Fruit fly (Drosophila melanogaster): ENCODE results near the gene CG5421.

CG5421 gene

dm6 chr2L:12464065-12464464, 16.1 kb upstream of the CG5421 start (continued):
- no peak for TF ChIP-seq lola (GFP tag; optimal IDR thresholded peaks at IDR 0.05)
- no peak for TF ChIP-seq repo (GFP tag; optimal IDR thresholded peaks at IDR 0.05)
- peak in 1 of 2 experiments; percentile 4 for TF ChIP-seq Hr78 (GFP tag; optimal IDR thresholded peaks at IDR 0.05)
- TF ChIP-seq mirr (GFP tag; optimal IDR thresholded peaks at IDR 0.05), result peak; percentile 55
- TF ChIP-seq Nf-YB (GFP tag; optimal IDR thresholded peaks at IDR 0.05), result no peak
- TF ChIP-seq tx (GFP tag; optimal IDR thresholded peaks at IDR 0.05), result no peak
- TF ChIP-seq Atf-2 (GFP tag; optimal IDR thresholded peaks at IDR 0.05), result no peak
- TF ChIP-seq CG18011 (GFP tag; optimal IDR thresholded peaks at IDR 0.05), result no peak
- TF ChIP-seq nau (GFP tag; optimal IDR thresholded peaks at IDR 0.05), result no peak
- TF ChIP-seq abd-A (tag; optimal IDR thresholded peaks at IDR 0.05), result no peak
- no peak for TF ChIP-seq CG11695 (GFP tag; IDR thresholded peaks at IDR 0.05)
- TF ChIP-seq sisA (GFP tag; IDR thresholded peaks at IDR 0.05), result no peak
- TF ChIP-seq peb (GFP tag; IDR thresholded peaks at IDR 0.05), result no peak
- no peak for TF ChIP-seq CG10565 (GFP tag; optimal IDR thresholded peaks at IDR 0.05)
- no peak for TF ChIP-seq bowl (GFP tag; IDR thresholded peaks at IDR 0.05)
- no peak for TF ChIP-seq phol (tag; optimal IDR thresholded peaks at IDR 0.05)
- no peak for TF ChIP-seq HmgD (GFP tag; optimal IDR thresholded peaks at IDR 0.05)
- TF ChIP-seq CG4617 (GFP tag; optimal IDR thresholded peaks at IDR 0.05; ENCODE audit: borderline replicate concordance), result no peak
- TF ChIP-seq Nf-YA (GFP tag; IDR thresholded peaks at IDR 0.05), result no peak
- TF ChIP-seq unc-4 (GFP tag; IDR thresholded peaks at IDR 0.05; ENCODE audit: partially characterized antibody), result no peak
- peak; percentile 13 for TF ChIP-seq CG18599 (GFP tag; optimal IDR thresholded peaks at IDR 0.05)
- no peak for TF ChIP-seq CG8089 (GFP tag; optimal IDR thresholded peaks at IDR 0.05)
- TF ChIP-seq CHES-1-like (GFP tag; optimal IDR thresholded peaks at IDR 0.05), result no peak
- TF ChIP-seq stwl (tag; optimal IDR thresholded peaks at IDR 0.05), result no peak
- TF ChIP-seq Bdp1 (GFP tag; optimal IDR thresholded peaks at IDR 0.05), result no peak
- TF ChIP-seq Lpt (GFP tag; optimal IDR thresholded peaks at IDR 0.05), result no peak
- TF ChIP-seq CG11093 (GFP tag; IDR thresholded peaks at IDR 0.05), result no peak
- TF ChIP-seq CG7839 (tag; optimal IDR thresholded peaks at IDR 0.05), result no peak
- TF ChIP-seq nerfin-1 (tag; optimal IDR thresholded peaks at IDR 0.05), result no peak
- no peak for TF ChIP-seq CG6689 (GFP tag; IDR thresholded peaks at IDR 0.05)
- TF ChIP-seq Aef1 (GFP tag; IDR thresholded peaks at IDR 0.05), result no peak
- no peak for TF ChIP-seq Awh (GFP tag; IDR thresholded peaks at IDR 0.05)
- no peak for TF ChIP-seq nmo (GFP tag; optimal IDR thresholded peaks at IDR 0.05)
- TF ChIP-seq YL-1 (GFP tag; optimal IDR thresholded peaks at IDR 0.05), result no peak
- TF ChIP-seq vvl (GFP tag; IDR thresholded peaks at IDR 0.05), result no peak
- no peak for TF ChIP-seq fd3F (GFP tag; optimal IDR thresholded peaks at IDR 0.05)
- TF ChIP-seq bcd (GFP tag; optimal IDR thresholded peaks at IDR 0.05), result no peak
- TF ChIP-seq CG12769 (tag; optimal IDR thresholded peaks at IDR 0.05), result peak; percentile 40
- no peak for TF ChIP-seq Ets97D (GFP tag; optimal IDR thresholded peaks at IDR 0.05)
- TF ChIP-seq Mrtf (GFP tag; IDR thresholded peaks at IDR 0.05), result no peak
- no peak for TF ChIP-seq psq (GFP tag; optimal IDR thresholded peaks at IDR 0.05)
- no peak for TF ChIP-seq fu2 (GFP tag; optimal IDR thresholded peaks at IDR 0.05)
- TF ChIP-seq CG10267 (tag; optimal IDR thresholded peaks at IDR 0.05), result no peak
- peak; percentile 33 for TF ChIP-seq CG10543 (GFP tag; optimal IDR thresholded peaks at IDR 0.05)
- no peak for TF ChIP-seq CG6813 (GFP tag; optimal IDR thresholded peaks at IDR 0.05)
- TF ChIP-seq CG43689 (GFP tag; IDR thresholded peaks at IDR 0.05), result no peak
- TF ChIP-seq NC2β (GFP tag; optimal IDR thresholded peaks at IDR 0.05), result no peak
- TF ChIP-seq zfh1 (GFP tag; IDR thresholded peaks at IDR 0.05), result no peak
- TF ChIP-seq CG2129 (GFP tag; IDR thresholded peaks at IDR 0.05; ENCODE audit: partially characterized antibody), result no peak
- TF ChIP-seq CG13894 (tag; optimal IDR thresholded peaks at IDR 0.05), result peak; percentile 20
- TF ChIP-seq CG3995 (GFP tag; optimal IDR thresholded peaks at IDR 0.05), result no peak

Measured in whole organism, embryonic.